Worm (Caenorhabditis elegans) whole organism, early embryonic: ENCODE measurements around the gene gadr-3.

Experiments used
- B0310.2 ChIP-seq: sonication (generic microtip); optimal IDR thresholded peaks from 2 replicates; lab custom pipeline; 2016; ENCODE audit warnings: mild to moderate bottlenecking, missing genetic modification characterization, missing compliant biosample characterization
- F13C5.2 ChIP-seq: sonication (generic microtip); optimal IDR thresholded peaks from 2 replicates; lab custom pipeline; 2017; ENCODE audit warnings: mild to moderate bottlenecking, missing genetic modification characterization, inconsistent platforms, missing compliant biosample characterization
- aly-1 ChIP-seq: sonication (generic microtip); optimal IDR thresholded peaks from 2 replicates; lab custom pipeline; 2016; ENCODE audit warnings: missing genetic modification characterization, missing compliant biosample characterization
- ama-1 ChIP-seq: fragments of 150-350 bp; optimal IDR thresholded peaks from 2 replicates; lab custom pipeline; 2014
- ceh-13 ChIP-seq: fragments of 200-800 bp; sonication (Bioruptor generic); optimal IDR thresholded peaks from 2 replicates; lab custom pipeline; 2018; ENCODE audit warnings: mild to moderate bottlenecking, missing genetic modification characterization, missing compliant biosample characterization
- ceh-36 ChIP-seq: sonication (generic microtip); optimal IDR thresholded peaks from 2 replicates; lab custom pipeline; 2016; ENCODE audit warnings: missing genetic modification characterization, inconsistent platforms, missing compliant biosample characterization
- ets-7 ChIP-seq: sonication (generic microtip); optimal IDR thresholded peaks from 2 replicates; lab custom pipeline; 2016; ENCODE audit warnings: missing genotype, missing genetic modification characterization, missing compliant biosample characterization
- flt-1 ChIP-seq: fragments of 200-800 bp; sonication (Bioruptor generic); IDR thresholded peaks from 2 replicates; pipeline ENCODE4 v1.3.6; 2022; ENCODE audit warnings: missing genetic modification characterization, missing compliant biosample characterization
- hmbx-1 ChIP-seq: sonication (generic microtip); optimal IDR thresholded peaks from 2 replicates; lab custom pipeline; 2016; ENCODE audit warnings: mild to moderate bottlenecking, missing genetic modification characterization, missing compliant biosample characterization
- hmg-4 ChIP-seq: fragments of 200-800 bp; sonication (Bioruptor generic); optimal IDR thresholded peaks from 2 replicates; lab custom pipeline; 2018; ENCODE audit warnings: mild to moderate bottlenecking, missing genetic modification characterization, missing compliant biosample characterization
- hnd-1 ChIP-seq: sonication (generic microtip); optimal IDR thresholded peaks from 2 replicates; lab custom pipeline; 2016; ENCODE audit warnings: missing genetic modification characterization, missing compliant biosample characterization
- pes-1 ChIP-seq: fragments of 200-800 bp; sonication (Bioruptor generic); IDR thresholded peaks from 2 replicates; pipeline ENCODE4 v1.3.6; 2022; ENCODE audit warnings: missing genetic modification reagents, missing genetic modification characterization, missing compliant biosample characterization
- scrt-1 ChIP-seq: fragments of 200-800 bp; sonication (Bioruptor generic); IDR thresholded peaks from 2 replicates; pipeline ENCODE4 v1.3.6; 2022; ENCODE audit warnings: missing genetic modification characterization, missing compliant biosample characterization
- sea-1 ChIP-seq: fragments of 200-800 bp; sonication (Bioruptor generic); conservative IDR thresholded peaks from 2 replicates; pipeline ENCODE4 v1.3.6; 2022; ENCODE audit warnings: missing genetic modification characterization, missing compliant biosample characterization
- tbx-37 ChIP-seq: fragments of 200-800 bp; sonication (Bioruptor generic); conservative IDR thresholded peaks from 2 replicates; pipeline ENCODE4 v1.3.6; 2022; ENCODE audit warnings: missing genetic modification reagents, missing genetic modification characterization, missing compliant biosample characterization
- tra-4 ChIP-seq: sonication (generic microtip); optimal IDR thresholded peaks from 2 replicates; lab custom pipeline; 2017; ENCODE audit warnings: missing genetic modification characterization, missing compliant biosample characterization

gadr-3 gene

DNA sequence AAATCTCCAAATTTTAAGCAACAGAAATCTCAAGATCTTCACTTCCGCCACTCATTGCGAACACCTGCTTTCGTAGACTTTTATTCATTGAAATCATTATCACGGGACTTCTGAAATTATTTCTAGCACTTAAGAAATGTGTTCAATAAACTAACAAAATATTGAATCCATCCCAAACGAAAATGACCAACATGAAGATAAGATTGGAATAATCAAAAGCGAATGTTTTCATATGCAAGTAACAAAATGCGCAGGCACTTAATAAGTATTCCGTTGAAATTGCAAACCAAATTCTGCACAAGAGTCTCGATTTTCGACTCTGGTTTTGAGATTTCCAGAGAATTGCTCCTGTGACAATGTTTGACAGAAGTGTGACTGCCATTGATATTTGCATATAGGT, 21.3 kb downstream of the gadr-3 start, which contains the start of gene srg-5:
TSS of gene srg-5 (minus strand) at position 101 of the 400 bp plus-strand sequence.
- no peak for TF ChIP-seq flt-1 (GFP tag; lab: Robert Waterston, UW)
- TF ChIP-seq B0310.2 (tag; lab: Kevin White, UChicago), result no peak
- no peak for TF ChIP-seq ceh-13 (GFP tag; lab: Kevin White, UChicago)
- no peak for TF ChIP-seq ama-1
- TF ChIP-seq tbx-37, result no peak
- no peak for TF ChIP-seq pes-1 (GFP tag; lab: Robert Waterston, UW)
- TF ChIP-seq tra-4 (tag; lab: Kevin White, UChicago), result no peak
- TF ChIP-seq ets-7 (tag; lab: Kevin White, UChicago), result no peak
- TF ChIP-seq hnd-1 (tag; lab: Kevin White, UChicago), result no peak
- no peak for TF ChIP-seq sea-1 (GFP tag; lab: Robert Waterston, UW)
- TF ChIP-seq aly-1, result no peak
- TF ChIP-seq ceh-36 (tag; lab: Kevin White, UChicago), result no peak
- TF ChIP-seq scrt-1 (GFP tag; lab: Robert Waterston, UW), result no peak
- no peak for TF ChIP-seq hmg-4 (GFP tag; lab: Kevin White, UChicago)

- TF ChIP-seq flt-1 (GFP tag; lab: Robert Waterston, UW), result no peak
- no peak for TF ChIP-seq tra-4 (tag; lab: Kevin White, UChicago)
- TF ChIP-seq hmg-4 (GFP tag; lab: Kevin White, UChicago), result no peak
These were observed 23.8 kb downstream of the gadr-3 start, which contains the start of gene srg-4 for ce11 chrIII:6261985-6262384. Gene srg-4, minus strand, starts transcription at chrIII:6262085.

DNA sequence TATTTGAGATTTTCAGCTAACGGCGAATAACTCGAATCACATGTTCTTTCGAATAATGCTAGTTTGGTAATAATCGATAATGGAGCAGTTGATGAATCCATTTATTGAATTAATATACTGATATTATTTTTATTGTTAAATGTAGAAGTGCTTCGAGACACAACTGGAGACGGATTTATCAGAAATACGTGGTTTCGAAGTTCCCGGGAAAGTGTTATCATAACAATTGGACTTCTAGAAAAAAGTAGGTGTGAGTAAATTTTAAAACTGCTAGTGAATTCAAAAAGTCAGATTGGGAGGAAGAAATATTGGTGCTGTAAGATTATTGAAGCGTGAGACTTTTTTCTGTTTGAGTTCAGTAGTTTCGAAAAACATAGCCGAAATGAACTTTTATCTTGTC, 25.7 kb downstream of the gadr-3 start, which contains the start of gene srg-2:
TSS of gene srg-2 (minus strand) at position 101 of the 400 bp plus-strand sequence.
- TF ChIP-seq ets-7 (tag; lab: Kevin White, UChicago), result no peak
- no peak for TF ChIP-seq hmbx-1 (tag; lab: Kevin White, UChicago)
- TF ChIP-seq tbx-37, result no peak
- TF ChIP-seq F13C5.2 (tag; lab: Kevin White, UChicago), result no peak
- TF ChIP-seq hmg-4 (GFP tag; lab: Kevin White, UChicago), result no peak

DNA sequence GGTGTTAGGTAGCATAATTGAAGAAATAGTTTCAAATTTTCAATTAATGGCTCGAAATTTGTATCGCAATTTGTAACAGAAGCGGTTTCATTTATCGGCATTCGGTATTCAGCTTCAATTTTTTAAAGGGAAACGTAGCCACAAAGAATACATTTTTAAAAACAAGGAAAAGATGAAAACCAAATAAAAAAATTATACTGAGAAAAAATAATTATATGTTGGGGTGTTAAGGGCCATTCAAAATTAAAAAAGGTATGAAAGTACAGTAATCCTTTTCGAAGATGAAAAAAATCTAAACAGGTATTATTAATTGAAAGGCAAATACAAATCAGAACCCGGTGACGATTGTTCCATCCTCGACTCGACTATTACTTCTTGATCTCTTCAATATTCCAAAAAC, 27.5 kb downstream of the gadr-3 start, which contains the start of gene srg-1:
TSS of gene srg-1 (minus strand) at position 101 of the 400 bp plus-strand sequence.
- TF ChIP-seq flt-1 (GFP tag; lab: Robert Waterston, UW) (no peak), pes-1 (GFP tag; lab: Robert Waterston, UW) (no peak), ets-7 (tag; lab: Kevin White, UChicago) (no peak), tra-4 (tag; lab: Kevin White, UChicago) (no peak), ceh-36 (tag; lab: Kevin White, UChicago) (no peak), ama-1 (no peak), B0310.2 (tag; lab: Kevin White, UChicago) (no peak), aly-1 (no peak)

DNA sequence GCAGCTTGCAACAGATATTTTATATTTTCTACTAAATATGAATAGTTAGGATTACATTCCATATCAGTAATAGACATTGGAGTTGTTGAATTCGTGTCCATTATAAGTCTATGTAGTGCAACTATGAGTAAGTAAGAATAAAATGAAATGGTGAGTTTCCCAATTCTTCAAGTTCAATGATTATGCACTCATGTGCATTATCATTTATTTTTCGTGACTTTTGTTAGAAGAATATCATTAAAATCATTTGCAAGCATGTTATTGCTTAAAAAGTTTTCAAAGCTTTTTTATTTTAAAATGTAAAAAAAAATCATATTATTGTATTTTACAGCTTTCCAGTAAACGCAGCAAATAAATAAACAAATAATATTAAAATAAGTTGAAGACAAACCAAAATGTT, 29.1 kb downstream of the gadr-3 start, which contains the start of gene srg-9:
TSS of gene srg-9 (minus strand) at position 101 of the 400 bp plus-strand sequence.
- TF ChIP-seq flt-1 (GFP tag; lab: Robert Waterston, UW), result no peak
- no peak for TF ChIP-seq sea-1 (GFP tag; lab: Robert Waterston, UW)
- no peak for TF ChIP-seq ceh-13 (GFP tag; lab: Kevin White, UChicago)
- TF ChIP-seq ceh-36 (tag; lab: Kevin White, UChicago), result no peak
- TF ChIP-seq tbx-37, result no peak

ce11 chrIII:6254737-6255136, 31.1 kb downstream of the gadr-3 start, which contains the start of gene srg-8:
Gene srg-8, minus strand, starts transcription at chrIII:6254837.
- TF ChIP-seq ceh-36 (tag; lab: Kevin White, UChicago) (no peak), tra-4 (tag; lab: Kevin White, UChicago) (no peak), hmg-4 (GFP tag; lab: Kevin White, UChicago) (no peak), flt-1 (GFP tag; lab: Robert Waterston, UW) (no peak), hnd-1 (tag; lab: Kevin White, UChicago) (no peak), sea-1 (GFP tag; lab: Robert Waterston, UW) (no peak), ets-7 (tag; lab: Kevin White, UChicago) (no peak), ama-1 (no peak), B0310.2 (tag; lab: Kevin White, UChicago) (no peak), F13C5.2 (tag; lab: Kevin White, UChicago) (no peak), scrt-1 (GFP tag; lab: Robert Waterston, UW) (no peak), tbx-37 (no peak), pes-1 (GFP tag; lab: Robert Waterston, UW) (no peak), aly-1 (no peak)

DNA sequence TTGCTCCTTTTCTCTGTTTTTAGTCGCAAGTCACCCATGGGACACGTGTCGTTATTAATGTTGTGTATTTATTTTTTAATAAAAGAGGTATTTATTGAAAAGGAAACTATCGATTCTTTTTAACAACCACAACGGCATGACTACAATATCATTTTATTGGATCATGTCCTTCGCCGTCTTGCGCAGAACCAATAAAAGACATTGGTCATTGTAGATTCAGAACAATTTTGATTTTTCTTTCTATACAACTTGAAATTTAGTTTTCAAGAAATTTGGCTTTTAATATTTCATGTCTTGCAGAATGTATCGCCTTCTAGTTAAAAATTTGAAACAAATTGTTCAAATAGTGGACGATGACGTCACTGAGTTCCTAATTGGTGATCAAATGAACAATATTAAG, 34.3 kb downstream of the gadr-3 start, which contains the start of gene amdh-1:
TSS of gene amdh-1 (plus strand) at position 301 of the 400 bp plus-strand sequence.
- TF ChIP-seq B0310.2 (tag; lab: Kevin White, UChicago) (no peak), ceh-36 (tag; lab: Kevin White, UChicago) (no peak), flt-1 (GFP tag; lab: Robert Waterston, UW) (no peak)

ce11 chrIII:6248064-6248687, 37.6 kb downstream of the gadr-3 start, which contains the start of the genes gen-1 and stt-3:
Gene gen-1, minus strand, starts transcription at chrIII:6248158.
Gene stt-3, plus strand, starts transcription at chrIII:6248637.
- TF ChIP-seq ceh-13 (GFP tag; lab: Kevin White, UChicago), result no peak
